Fruit fly (Drosophila melanogaster) S2 (cell line): ENCODE measurements around the gene Tdrd3.

ENCODE experiments used
- CG8478 ChIP-seq: fragments of >200 bp; optimal IDR thresholded peaks from 2 replicates; lab custom pipeline; 2018
- CTCF ChIP-seq, 2 experiments: fragments of >200 bp; optimal IDR thresholded peaks; 2 replicates each; lab custom pipeline; 2018

dm6 chr3L:14769183-14769582 lies 17.4 kb upstream of the Tdrd3 start, which contains the start of gene Mgat4b:
- TF ChIP-seq CG8478 (lab: Kevin White, UChicago) (no peak), CTCF (optimal IDR thresholded peaks at IDR 0.05; lab: Kevin White, UChicago) (no peak)
